Fruit fly (Drosophila melanogaster) whole organism, embryonic: ENCODE measurements around the gene CG43137.

ENCODE experiments used
- Atf3 ChIP-seq: fragments of 200-800 bp; sonication (Bioruptor generic); optimal IDR thresholded peaks from 3 replicates; lab custom pipeline; 2016; ENCODE audit warnings: missing biosample characterization, missing genetic modification characterization
- BEAF-32 ChIP-seq: fragments of 200-800 bp; sonication (Bioruptor generic); optimal IDR thresholded peaks from 3 replicates; lab custom pipeline; 2017; ENCODE audit warnings: missing biosample characterization, missing genetic modification characterization, mild to moderate bottlenecking, moderate library complexity, missing genetic modification reagents
- CG11398 ChIP-seq: fragments of 200-800 bp; sonication (Bioruptor generic); optimal IDR thresholded peaks from 2 replicates; lab custom pipeline; 2016; ENCODE audit warnings: missing biosample characterization, missing genetic modification characterization
- CG11723 ChIP-seq: fragments of 200-800 bp; sonication (Bioruptor generic); optimal IDR thresholded peaks from 2 replicates; lab custom pipeline; 2017; ENCODE audit warnings: missing biosample characterization, mild to moderate bottlenecking, missing genetic modification characterization
- CG1233 ChIP-seq: fragments of 200-800 bp; sonication (Bioruptor generic); optimal IDR thresholded peaks from 4 replicates; lab custom pipeline; 2018; ENCODE audit warnings: missing biosample characterization, mild to moderate bottlenecking, missing genetic modification characterization
- CG13287 ChIP-seq: fragments of 200-800 bp; sonication (Bioruptor generic); IDR thresholded peaks from 2 replicates; pipeline ENCODE4 v1.3.6; 2022; ENCODE audit warnings: missing biosample characterization, missing genetic modification characterization; ENCODE audit not compliant: partially characterized antibody
- CG14014 ChIP-seq: fragments of 200-800 bp; sonication (Bioruptor generic); IDR thresholded peaks from 2 replicates; pipeline ENCODE4 v1.3.6; 2022; ENCODE audit warnings: missing biosample characterization, missing genetic modification characterization
- CG1602 ChIP-seq: fragments of 200-800 bp; sonication (Bioruptor generic); optimal IDR thresholded peaks from 3 replicates; lab custom pipeline; 2016; ENCODE audit warnings: missing biosample characterization, missing genetic modification characterization
- CG18599 ChIP-seq: fragments of 200-800 bp; sonication (Bioruptor generic); optimal IDR thresholded peaks from 3 replicates; lab custom pipeline; 2017; ENCODE audit warnings: missing biosample characterization, missing genetic modification characterization, mild to moderate bottlenecking, moderate library complexity, missing genetic modification reagents
- CG31441 ChIP-seq: fragments of 200-800 bp; sonication (Bioruptor generic); IDR thresholded peaks from 2 replicates; pipeline ENCODE4 v1.3.6; 2022; ENCODE audit warnings: missing biosample characterization, missing genetic modification characterization
- CG42726 ChIP-seq: fragments of 200-800 bp; sonication (Bioruptor generic); IDR thresholded peaks from 2 replicates; pipeline ENCODE4 v1.3.6; 2022; ENCODE audit warnings: missing biosample characterization, missing genetic modification characterization; ENCODE audit not compliant: partially characterized antibody
- CG4617 ChIP-seq: fragments of 200-800 bp; sonication (Bioruptor generic); optimal IDR thresholded peaks from 3 replicates; lab custom pipeline; 2016; ENCODE audit warnings: missing biosample characterization, missing genetic modification characterization, borderline replicate concordance
- CG4730 ChIP-seq: fragments of 200-800 bp; sonication (Bioruptor generic); IDR thresholded peaks from 2 replicates; pipeline ENCODE4 v1.3.6; 2022; ENCODE audit warnings: missing biosample characterization, missing genetic modification characterization
- CG7987 ChIP-seq: fragments of 200-800 bp; sonication (Bioruptor generic); optimal IDR thresholded peaks from 2 replicates; lab custom pipeline; 2018; ENCODE audit warnings: missing biosample characterization, mild to moderate bottlenecking, missing genetic modification characterization, moderate library complexity
- CG9797 ChIP-seq: fragments of 200-800 bp; sonication (Bioruptor generic); optimal IDR thresholded peaks from 3 replicates; lab custom pipeline; 2018; ENCODE audit warnings: missing biosample characterization, mild to moderate bottlenecking, missing genetic modification characterization
- Camta ChIP-seq: fragments of 200-800 bp; sonication (Bioruptor generic); optimal IDR thresholded peaks from 2 replicates; lab custom pipeline; 2016; ENCODE audit warnings: missing biosample characterization, missing genetic modification characterization
- CrebB ChIP-seq: fragments of 200-800 bp; sonication (Bioruptor generic); optimal IDR thresholded peaks from 3 replicates; lab custom pipeline; 2018; ENCODE audit warnings: missing biosample characterization, mild to moderate bottlenecking, missing genetic modification characterization
- Dbx ChIP-seq: fragments of 200-800 bp; sonication (Bioruptor generic); IDR thresholded peaks from 3 replicates; pipeline ENCODE4 v1.3.6; 2022; ENCODE audit warnings: missing biosample characterization, missing genetic modification characterization
- H2.0 ChIP-seq: fragments of 200-800 bp; sonication (Bioruptor generic); IDR thresholded peaks from 2 replicates; pipeline ENCODE4 v1.3.6; 2022; ENCODE audit warnings: missing biosample characterization, missing genetic modification characterization
- Nf-YB ChIP-seq: fragments of 200-800 bp; sonication (Bioruptor generic); optimal IDR thresholded peaks from 3 replicates; lab custom pipeline; 2019; ENCODE audit warnings: missing biosample characterization, mild to moderate bottlenecking, missing genetic modification characterization, moderate library complexity
- Ravus ChIP-seq: fragments of 200-800 bp; sonication (Bioruptor generic); IDR thresholded peaks from 2 replicates; pipeline ENCODE4 v1.3.6; 2022; ENCODE audit warnings: missing biosample characterization, missing genetic modification characterization
- Scr ChIP-seq: fragments of 200-800 bp; sonication (Bioruptor generic); IDR thresholded peaks from 2 replicates; pipeline ENCODE4 v1.3.6; 2022; ENCODE audit warnings: missing biosample characterization, missing genetic modification characterization; ENCODE audit not compliant: partially characterized antibody
- Side ChIP-seq: fragments of 200-800 bp; sonication (Bioruptor generic); optimal IDR thresholded peaks from 2 replicates; lab custom pipeline; 2016; ENCODE audit warnings: missing biosample characterization, missing genetic modification characterization
- ac ChIP-seq: fragments of 200-800 bp; sonication (Bioruptor generic); optimal IDR thresholded peaks from 3 replicates; lab custom pipeline; 2017; ENCODE audit warnings: missing biosample characterization, mild to moderate bottlenecking, missing genetic modification characterization
- ara ChIP-seq: fragments of 200-800 bp; sonication (Bioruptor generic); IDR thresholded peaks from 2 replicates; pipeline ENCODE4 v1.3.6; 2022; ENCODE audit warnings: missing biosample characterization, missing genetic modification characterization
- ash1 ChIP-seq: fragments of 200-800 bp; sonication (Bioruptor generic); optimal IDR thresholded peaks from 2 replicates; lab custom pipeline; 2018; ENCODE audit warnings: missing biosample characterization, mild to moderate bottlenecking, missing genetic modification characterization
- bab2 ChIP-seq: fragments of 200-800 bp; sonication (Bioruptor generic); optimal IDR thresholded peaks from 2 replicates; lab custom pipeline; 2016; ENCODE audit warnings: missing biosample characterization, missing genetic modification characterization
- bbx ChIP-seq: fragments of 200-800 bp; sonication (Bioruptor generic); IDR thresholded peaks from 2 replicates; pipeline ENCODE4 v1.3.6; 2022; ENCODE audit warnings: missing biosample characterization, missing genetic modification characterization; ENCODE audit not compliant: partially characterized antibody
- crc ChIP-seq: fragments of 200-800 bp; sonication (Bioruptor generic); optimal IDR thresholded peaks from 2 replicates; lab custom pipeline; 2016; ENCODE audit warnings: missing biosample characterization, missing genetic modification characterization
- crol ChIP-seq: fragments of 200-800 bp; sonication (Bioruptor generic); IDR thresholded peaks from 2 replicates; pipeline ENCODE4 v1.3.6; 2022; ENCODE audit warnings: missing biosample characterization, missing genetic modification characterization
- danr ChIP-seq: fragments of 200-800 bp; sonication (Bioruptor generic); IDR thresholded peaks from 2 replicates; pipeline ENCODE4 v1.3.6; 2022; ENCODE audit warnings: missing biosample characterization, missing genetic modification characterization
- dmrt99B ChIP-seq: fragments of 200-800 bp; sonication (Bioruptor generic); optimal IDR thresholded peaks from 2 replicates; lab custom pipeline; 2018; ENCODE audit warnings: missing biosample characterization, mild to moderate bottlenecking, missing genetic modification characterization, moderate library complexity
- emc ChIP-seq: fragments of 200-800 bp; sonication (Bioruptor generic); optimal IDR thresholded peaks from 2 replicates; lab custom pipeline; 2016; ENCODE audit warnings: missing biosample characterization, missing genetic modification characterization
- fd102C ChIP-seq: fragments of 200-800 bp; sonication (Bioruptor generic); optimal IDR thresholded peaks from 2 replicates; lab custom pipeline; 2018; ENCODE audit warnings: missing biosample characterization, mild to moderate bottlenecking, missing genetic modification characterization, moderate library complexity
- fd96Cb ChIP-seq: fragments of 200-800 bp; sonication (Bioruptor generic); optimal IDR thresholded peaks from 2 replicates; lab custom pipeline; 2018; ENCODE audit warnings: missing biosample characterization, mild to moderate bottlenecking, missing genetic modification characterization, moderate library complexity
- gem ChIP-seq: fragments of 200-800 bp; sonication (Bioruptor generic); optimal IDR thresholded peaks from 2 replicates; lab custom pipeline; 2019; ENCODE audit warnings: missing biosample characterization, mild to moderate bottlenecking, missing genetic modification characterization, moderate library complexity
- gro ChIP-seq: fragments of 200-800 bp; sonication (Bioruptor generic); optimal IDR thresholded peaks from 2 replicates; lab custom pipeline; 2016; ENCODE audit warnings: missing biosample characterization, missing genetic modification characterization
- hth ChIP-seq: fragments of >200 bp; optimal IDR thresholded peaks from 2 replicates; lab custom pipeline; 2017; ENCODE audit warnings: inconsistent platforms
- inv ChIP-seq: fragments of 200-800 bp; sonication (Bioruptor generic); IDR thresholded peaks from 2 replicates; pipeline ENCODE4 v1.3.6; 2022; ENCODE audit warnings: missing biosample characterization, missing genetic modification characterization; ENCODE audit not compliant: partially characterized antibody
- nom ChIP-seq: fragments of 200-800 bp; sonication (Bioruptor generic); optimal IDR thresholded peaks from 2 replicates; lab custom pipeline; 2017; ENCODE audit warnings: missing biosample characterization, missing genetic modification characterization, mild to moderate bottlenecking, moderate library complexity, missing genetic modification reagents
- odd ChIP-seq: fragments of 200-800 bp; sonication (Bioruptor generic); optimal IDR thresholded peaks from 2 replicates; lab custom pipeline; 2017; ENCODE audit warnings: missing biosample characterization, mild to moderate bottlenecking, missing genetic modification characterization
- otp ChIP-seq: fragments of 200-800 bp; sonication (Bioruptor generic); IDR thresholded peaks from 3 replicates; pipeline ENCODE4, ENCODE4 v1.3.6; 2022; ENCODE audit warnings: missing biosample characterization, missing genetic modification characterization
- prd ChIP-seq, 3 experiments: fragments of >200 bp in 2 of 3; fragments of 200-800 bp in 1 of 3; sonication (Bioruptor generic) in 1 of 3; optimal IDR thresholded peaks in 2 of 3; IDR thresholded peaks in 1 of 3; 2 replicates in 2 of 3; 3 replicates in 1 of 3; pipeline versions ENCODE4 v1.3.6 to Lab custom; 2017 to 2022; ENCODE audit warnings: missing biosample characterization in 1 of 3, missing genetic modification characterization in 1 of 3
- schlank ChIP-seq: fragments of 200-800 bp; sonication (Bioruptor generic); optimal IDR thresholded peaks from 2 replicates; lab custom pipeline; 2018; ENCODE audit warnings: missing biosample characterization, mild to moderate bottlenecking, missing genetic modification characterization
- slou ChIP-seq: fragments of 200-800 bp; sonication (Bioruptor generic); optimal IDR thresholded peaks from 3 replicates; lab custom pipeline; 2016; ENCODE audit warnings: missing biosample characterization, missing genetic modification characterization
- sna ChIP-seq: fragments of 200-800 bp; sonication (Bioruptor generic); IDR thresholded peaks from 2 replicates; pipeline ENCODE4 v1.3.6; 2022; ENCODE audit warnings: missing biosample characterization, missing genetic modification characterization; ENCODE audit not compliant: partially characterized antibody
- sqz ChIP-seq: fragments of 200-800 bp; sonication (Bioruptor generic); optimal IDR thresholded peaks from 3 replicates; lab custom pipeline; 2018; ENCODE audit warnings: missing biosample characterization, mild to moderate bottlenecking, missing genetic modification characterization
- sug ChIP-seq: fragments of 200-800 bp; optimal IDR thresholded peaks from 2 replicates; lab custom pipeline; 2019; ENCODE audit warnings: missing biosample characterization, mild to moderate bottlenecking, missing genetic modification characterization, moderate library complexity
- trh ChIP-seq: fragments of 200-800 bp; sonication (Bioruptor generic); optimal IDR thresholded peaks from 2 replicates; lab custom pipeline; 2016; ENCODE audit warnings: missing biosample characterization, missing genetic modification characterization
- vfl ChIP-seq: fragments of 200-800 bp; sonication (Bioruptor generic); optimal IDR thresholded peaks from 2 replicates; lab custom pipeline; 2016; ENCODE audit warnings: missing biosample characterization, missing genetic modification characterization

Gene CG43137

DNA sequence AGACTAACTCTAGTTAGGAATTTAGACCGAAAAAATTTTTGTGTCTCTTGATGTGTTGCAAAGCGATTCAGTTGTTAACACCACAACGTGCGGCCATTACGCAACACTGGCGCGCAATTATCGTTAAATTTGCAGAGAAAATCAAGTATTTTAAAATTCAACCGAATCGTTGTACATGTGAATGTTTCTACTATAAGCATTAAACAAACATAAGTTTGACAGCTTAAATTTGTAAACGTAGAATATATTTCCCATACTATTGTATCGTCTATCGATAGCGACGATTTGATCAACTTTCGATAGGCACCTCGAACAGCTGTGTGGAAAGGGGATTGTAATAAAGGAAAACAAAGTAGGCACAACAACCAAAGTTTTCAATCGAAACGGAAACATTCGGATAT is 14.6 kb upstream of the CG43137 start, which contains the start of the genes Usp30 and CG16721:
Gene Usp30 (minus strand): TSS at position 245 of the 401 bp plus-strand sequence.
Gene CG16721 (plus strand): TSS at position 327 of the 401 bp plus-strand sequence.
- TF ChIP-seq vfl (GFP tag; lab: Kevin White, UChicago) (peak; percentile 35), gro (GFP tag; lab: Kevin White, UChicago) (peak; percentile 25), schlank (tag; lab: Kevin White, UChicago) (no peak), ara (GFP tag; lab: Robert Waterston, UW) (no peak), CG31441 (GFP tag; lab: Robert Waterston, UW) (no peak; the same call in 1 of the 2 replicates), CrebB (tag; lab: Kevin White, UChicago) (peak; percentile 41), emc (GFP tag; lab: Kevin White, UChicago) (no peak), CG18599 (GFP tag; lab: Kevin White, UChicago) (peak; percentile 62), sna (GFP tag; lab: Robert Waterston, UW) (peak; percentile 84), CG42726 (GFP tag; lab: Robert Waterston, UW) (peak; percentile 47; the same call in 1 of the 2 replicates), ash1 (GFP tag; lab: Kevin White, UChicago) (no peak), CG11723 (GFP tag; lab: Kevin White, UChicago) (no peak), gem (tag; lab: Kevin White, UChicago) (no peak), BEAF-32 (GFP tag; lab: Kevin White, UChicago) (peak; percentile 73), CG14014 (0 out of 2 replicates have a peak, but pooled peaks have one; percentile 8), CG7987 (GFP tag; lab: Kevin White, UChicago) (no peak), fd102C (GFP tag; lab: Kevin White, UChicago) (no peak), CG1602 (GFP tag; lab: Kevin White, UChicago) (no peak), bab2 (peak; percentile 50), dmrt99B (no peak), trh (GFP tag; lab: Kevin White, UChicago) (no peak), slou (GFP tag; lab: Kevin White, UChicago) (peak; percentile 38), ac (no peak), Side (peak; percentile 63), CG9797 (GFP tag; lab: Kevin White, UChicago) (peak; percentile 22), Atf3 (GFP tag; lab: Kevin White, UChicago) (no peak), Dbx (peak; percentile 51; the same call in 2 of the 3 replicates), Camta (GFP tag; lab: Kevin White, UChicago) (peak; percentile 1), CG4617 (GFP tag; lab: Kevin White, UChicago) (peak; percentile 59), hth (lab: Kevin White, UChicago) (no peak), danr (no peak), fd96Cb (tag; lab: Kevin White, UChicago) (no peak), Nf-YB (GFP tag; lab: Kevin White, UChicago) (peak; percentile 1), CG1233 (GFP tag; lab: Kevin White, UChicago) (peak; percentile 32), Ravus (GFP tag; lab: Robert Waterston, UW) (no peak), inv (peak; percentile 46), CG4730 (GFP tag; lab: Robert Waterston, UW) (no peak), sqz (no peak), nom (peak; percentile 15), Scr (peak; percentile 72), H2.0 (GFP tag; lab: Robert Waterston, UW) (no peak), sug (tag; lab: Kevin White, UChicago) (peak; percentile 43), prd (optimal IDR thresholded peaks at IDR 0.05; lab: Kevin White, UChicago) (no peak), prd (GFP tag; IDR thresholded peaks at IDR 0.05; lab: Robert Waterston, UW) (0 out of 3 replicates have a peak, but pooled peaks have one; percentile 5), crc (no peak), CG13287 (GFP tag; lab: Robert Waterston, UW) (peak; percentile 89), bbx (GFP tag; lab: Robert Waterston, UW) (peak; percentile 66), otp (no peak), crol (GFP tag; lab: Robert Waterston, UW) (no peak), odd (GFP tag; lab: Kevin White, UChicago) (no peak), CG11398 (GFP tag; lab: Kevin White, UChicago) (peak; percentile 55)
